Worm (Caenorhabditis elegans): ENCODE results near the gene C37C3.17.
A peak's percentile ranks its signal among the peaks of the same experiment; 100 is the strongest.

The C37C3.17 gene

DNA sequence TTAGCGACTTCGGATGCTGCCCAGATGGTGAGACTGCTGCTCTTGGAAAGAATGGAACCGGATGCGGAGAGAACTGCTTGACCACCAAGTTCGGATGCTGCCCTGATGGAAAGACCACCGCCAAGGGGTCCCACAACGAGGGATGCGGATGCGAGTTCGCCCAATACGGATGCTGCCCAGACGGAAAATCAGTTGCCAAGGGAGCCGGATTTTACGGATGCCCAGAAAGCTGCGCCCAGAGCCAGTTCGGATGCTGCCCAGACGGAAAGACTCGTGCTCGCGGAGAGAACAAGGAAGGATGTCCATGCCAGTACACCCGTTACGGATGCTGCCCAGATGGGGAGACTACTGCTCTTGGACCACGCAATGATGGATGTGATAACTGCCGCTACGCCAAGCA, 30.7 kb downstream of the C37C3.17 start:
- TF ChIP-seq nhr-237 (tag; optimal IDR thresholded peaks at IDR 0.05) (no peak), lsy-12 (tag; optimal IDR thresholded peaks at IDR 0.05) (no peak)

DNA sequence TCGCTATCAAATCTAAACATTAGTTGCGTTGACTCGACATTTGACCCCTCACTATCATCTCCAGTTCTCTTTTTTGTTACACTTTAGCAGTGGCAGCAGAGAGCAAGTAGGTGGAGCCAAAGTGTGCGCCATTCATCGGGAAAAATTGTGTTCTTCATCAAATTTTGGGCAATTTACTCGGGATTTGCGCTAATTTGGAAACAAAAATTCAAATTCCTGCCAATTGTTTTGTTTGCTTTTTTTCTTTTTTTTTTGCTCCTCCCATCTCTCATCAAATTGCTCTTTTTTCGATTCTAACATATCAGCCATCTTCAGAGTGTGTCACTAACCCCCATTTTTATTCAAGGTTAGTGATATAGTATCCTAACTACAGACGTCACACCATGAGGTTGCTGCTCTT, 34.8 kb downstream of the C37C3.17 start, which contains the start of gene mig-6:
Gene mig-6 (plus strand): TSS at position 301 of the 400 bp plus-strand sequence.
- no peak for TF ChIP-seq egl-27 (tag; optimal IDR thresholded peaks at IDR 0.05)
- no peak for TF ChIP-seq ztf-4 (tag; optimal IDR thresholded peaks at IDR 0.05)
- TF ChIP-seq ztf-11 (tag; optimal IDR thresholded peaks at IDR 0.05) = no peak

DNA sequence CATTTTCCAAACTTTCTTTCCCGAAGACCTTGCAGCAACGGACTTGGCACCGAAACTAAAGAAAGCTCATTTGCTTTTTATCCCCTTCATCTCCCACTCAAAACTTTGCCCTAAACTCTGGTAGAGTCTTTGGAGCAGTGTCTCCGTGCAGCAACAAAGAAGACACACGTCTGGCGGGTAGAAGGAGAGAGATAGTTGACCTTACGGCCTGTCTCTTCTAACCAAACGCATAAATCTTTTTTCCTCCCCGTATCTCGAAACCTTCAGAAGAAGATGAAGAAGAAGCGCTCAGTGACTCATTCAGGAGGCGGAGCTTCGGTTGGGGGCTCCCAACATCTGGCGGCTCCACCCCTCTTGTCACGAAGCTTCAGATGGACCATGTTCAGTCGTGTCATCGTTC, 35.3 kb downstream of the C37C3.17 start:
- no peak for TF ChIP-seq nhr-237 (tag; optimal IDR thresholded peaks at IDR 0.05)

DNA sequence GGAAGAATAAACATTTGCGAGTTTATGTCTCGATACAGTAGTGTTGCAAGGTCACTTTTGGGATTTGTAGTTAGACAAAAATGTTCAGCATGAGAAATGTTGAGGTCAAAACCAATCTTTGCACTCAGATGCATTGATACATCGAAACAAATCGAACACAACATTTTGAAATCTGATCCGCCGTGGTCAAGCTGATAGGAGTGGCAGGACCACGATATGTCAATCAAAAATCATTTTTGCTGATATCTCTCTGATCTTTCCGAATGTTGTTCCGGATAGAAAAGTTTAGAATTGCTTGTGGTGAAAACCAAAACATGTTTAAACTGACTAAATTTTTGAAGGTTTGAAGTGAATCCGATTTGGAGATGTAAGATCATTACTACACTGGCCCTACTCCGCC, 35.9 kb downstream of the C37C3.17 start:
- no peak for TF ChIP-seq nhr-77 (tag; optimal IDR thresholded peaks at IDR 0.05)
- no peak for TF ChIP-seq pqm-1 (tag; optimal IDR thresholded peaks at IDR 0.05)
- TF ChIP-seq unc-39 (tag; optimal IDR thresholded peaks at IDR 0.05) = no peak
- no peak for TF ChIP-seq tbx-2 (tag; optimal IDR thresholded peaks at IDR 0.05)
- TF ChIP-seq nhr-25 (tag; optimal IDR thresholded peaks at IDR 0.05) = no peak
- no peak for TF ChIP-seq zag-1 (tag; optimal IDR thresholded peaks at IDR 0.05)
- TF ChIP-seq ztf-11 (tag; optimal IDR thresholded peaks at IDR 0.05) = no peak
- TF ChIP-seq nhr-11 (tag; optimal IDR thresholded peaks at IDR 0.05) = no peak

DNA sequence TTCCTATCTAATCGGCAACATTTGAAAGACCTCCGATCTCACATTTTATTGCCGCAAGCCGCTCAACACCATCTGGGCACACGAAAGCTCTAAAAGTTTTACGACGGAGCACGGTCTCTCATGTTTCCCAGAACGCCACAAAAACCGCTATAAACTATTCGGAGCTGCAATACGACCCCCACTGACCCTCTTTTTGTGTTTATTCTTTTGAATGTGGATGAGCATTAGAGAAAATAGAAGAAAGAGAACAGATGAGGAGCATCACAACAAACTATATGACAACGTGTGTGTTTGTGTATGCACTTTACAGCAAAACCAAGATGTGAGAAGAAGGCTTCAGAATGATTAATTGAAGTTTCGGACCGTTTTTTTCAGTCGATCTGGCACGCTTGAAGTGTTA, 37.6 kb downstream of the C37C3.17 start:
- TF ChIP-seq lsy-12 (tag; optimal IDR thresholded peaks at IDR 0.05) (no peak), ceh-9 (tag; optimal IDR thresholded peaks at IDR 0.05) (no peak), elt-1 (tag; optimal IDR thresholded peaks at IDR 0.05) (no peak), R02D3.7 (tag; optimal IDR thresholded peaks at IDR 0.05) (no peak), ama-1 (optimal IDR thresholded peaks at IDR 0.05) (no peak), zag-1 (tag; optimal IDR thresholded peaks at IDR 0.05) (no peak), pha-4 (tag; optimal IDR thresholded peaks at IDR 0.05) (no peak), nhr-11 (tag; optimal IDR thresholded peaks at IDR 0.05) (no peak), ceh-16 (tag; optimal IDR thresholded peaks at IDR 0.05) (no peak), hmg-11 (tag; optimal IDR thresholded peaks at IDR 0.05) (no peak), ztf-11 (tag; optimal IDR thresholded peaks at IDR 0.05) (no peak), fkh-10 (GFP tag; optimal IDR thresholded peaks at IDR 0.05) (no peak)

DNA sequence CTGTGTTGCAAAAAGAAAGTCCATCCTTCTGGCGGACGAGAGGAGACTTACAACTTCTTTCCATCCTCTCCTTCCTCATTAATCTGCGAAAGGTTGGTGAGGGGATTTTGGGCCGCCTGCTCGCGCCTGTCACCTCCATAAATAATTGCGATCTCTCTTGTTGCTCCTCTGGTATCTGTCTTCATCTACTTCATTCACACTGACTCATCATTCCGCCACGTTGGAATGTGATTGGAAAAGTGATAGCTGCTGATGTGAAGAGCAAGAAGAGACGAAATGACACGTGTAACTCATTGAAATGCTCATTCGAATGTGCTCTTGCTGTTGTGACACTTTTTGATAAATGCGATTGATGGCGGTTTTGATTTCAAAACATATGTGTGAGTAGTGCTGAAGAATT, 39.0 kb downstream of the C37C3.17 start:
- no peak for TF ChIP-seq nhr-67 (tag; optimal IDR thresholded peaks at IDR 0.05)
- TF ChIP-seq lsy-12 (tag; optimal IDR thresholded peaks at IDR 0.05) = no peak
- TF ChIP-seq nfya-1 (tag; optimal IDR thresholded peaks at IDR 0.05; ENCODE audit: insufficient read depth) = peak; percentile 9
- no peak for TF ChIP-seq nhr-77 (tag; optimal IDR thresholded peaks at IDR 0.05)
- TF ChIP-seq lin-39 (tag; optimal IDR thresholded peaks at IDR 0.05) = peak; percentile 22
- TF ChIP-seq sea-2 (GFP tag; optimal IDR thresholded peaks at IDR 0.05) = no peak
- TF ChIP-seq aly-2 (tag; optimal IDR thresholded peaks at IDR 0.05) = no peak
- no peak for TF ChIP-seq ama-1 (optimal IDR thresholded peaks at IDR 0.05)
- TF ChIP-seq mdl-1 (tag; optimal IDR thresholded peaks at IDR 0.05) = no peak
- peak; percentile 71 for TF ChIP-seq unc-62 (GFP tag; optimal IDR thresholded peaks at IDR 0.05)

DNA sequence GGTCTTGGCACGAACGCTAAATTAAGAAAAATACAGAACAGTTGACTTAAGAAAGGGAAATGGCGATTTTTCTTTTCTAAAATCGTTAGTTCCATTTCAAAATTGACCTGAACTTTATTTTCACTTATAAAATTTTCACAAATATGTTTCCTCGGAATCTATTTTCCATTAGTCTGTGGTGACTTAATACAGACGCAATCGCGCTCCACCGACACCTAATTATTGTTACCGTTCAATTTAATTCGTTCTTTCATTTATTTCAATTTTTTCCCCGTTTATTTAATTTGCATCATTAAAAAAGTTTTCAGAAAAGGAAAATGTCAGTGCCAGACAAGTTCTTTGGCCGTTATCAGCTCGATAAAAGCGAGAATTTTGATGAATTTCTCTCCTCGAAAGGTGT, 41.4 kb downstream of the C37C3.17 start, which contains the start of gene lbp-4:
Gene lbp-4 (plus strand): TSS at position 309 of the 400 bp plus-strand sequence.
- TF ChIP-seq nhr-28 (tag; optimal IDR thresholded peaks at IDR 0.05) = no peak
- no peak for TF ChIP-seq elt-1 (tag; optimal IDR thresholded peaks at IDR 0.05)
- no peak for TF ChIP-seq unc-62 (GFP tag; optimal IDR thresholded peaks at IDR 0.05)
- no peak for TF ChIP-seq R02D3.7 (tag; optimal IDR thresholded peaks at IDR 0.05)
- no peak for TF ChIP-seq tbx-2 (tag; optimal IDR thresholded peaks at IDR 0.05)
- peak; percentile 39 for TF ChIP-seq elt-2 (tag; optimal IDR thresholded peaks at IDR 0.05)
- TF ChIP-seq ztf-4 (tag; optimal IDR thresholded peaks at IDR 0.05) = no peak
- TF ChIP-seq ztf-11 (tag; optimal IDR thresholded peaks at IDR 0.05) = no peak
- peak; percentile 73 for TF ChIP-seq pha-4 (tag; optimal IDR thresholded peaks at IDR 0.05)
- TF ChIP-seq ceh-16 (tag; optimal IDR thresholded peaks at IDR 0.05) = no peak
- no peak for TF ChIP-seq nhr-67 (tag; optimal IDR thresholded peaks at IDR 0.05)
- TF ChIP-seq ceh-82 (tag; optimal IDR thresholded peaks at IDR 0.05) = no peak
- TF ChIP-seq elt-3 (tag; optimal IDR thresholded peaks at IDR 0.05) = no peak
- no peak for TF ChIP-seq lsy-12 (tag; optimal IDR thresholded peaks at IDR 0.05)
- no peak for TF ChIP-seq egl-27 (tag; optimal IDR thresholded peaks at IDR 0.05)
- TF ChIP-seq fkh-2 (tag; optimal IDR thresholded peaks at IDR 0.05) = no peak
- no peak for TF ChIP-seq mdl-1 (tag; optimal IDR thresholded peaks at IDR 0.05)
- TF ChIP-seq daf-12 (tag; optimal IDR thresholded peaks at IDR 0.05) = no peak
- no peak for TF ChIP-seq zag-1 (tag; optimal IDR thresholded peaks at IDR 0.05)
- TF ChIP-seq nhr-23 (tag; optimal IDR thresholded peaks at IDR 0.05) = peak; percentile 54
- no peak for TF ChIP-seq fos-1 (tag; optimal IDR thresholded peaks at IDR 0.05)
- TF ChIP-seq nfya-1 (tag; optimal IDR thresholded peaks at IDR 0.05; ENCODE audit: insufficient read depth) = peak; percentile 50
- TF ChIP-seq egl-5 (tag; optimal IDR thresholded peaks at IDR 0.05) = no peak
- TF ChIP-seq hmg-11 (tag; optimal IDR thresholded peaks at IDR 0.05) = no peak
- peak; percentile 51 for TF ChIP-seq lin-15B (tag; optimal IDR thresholded peaks at IDR 0.05)
- no peak for TF ChIP-seq fkh-10 (GFP tag; optimal IDR thresholded peaks at IDR 0.05)
- no peak for TF ChIP-seq nhr-12 (tag; optimal IDR thresholded peaks at IDR 0.05)
- TF ChIP-seq pqm-1 (tag; optimal IDR thresholded peaks at IDR 0.05) = peak; percentile 37
- no peak for TF ChIP-seq ceh-9 (tag; optimal IDR thresholded peaks at IDR 0.05)
- TF ChIP-seq nhr-77 (tag; optimal IDR thresholded peaks at IDR 0.05) = no peak
- no peak for TF ChIP-seq mml-1 (tag; optimal IDR thresholded peaks at IDR 0.05)
- no peak for TF ChIP-seq aly-2 (tag; optimal IDR thresholded peaks at IDR 0.05)

Measured in whole organism, L3 larva.